Fruit fly (Drosophila melanogaster) whole organism, embryonic: Measurements from ENCODE around the gene Acp76A.

Experiments used
- CG10267 ChIP-seq: fragments of 200-800 bp; sonication (Bioruptor generic); optimal IDR thresholded peaks from 2 replicates; lab custom pipeline; 2018; ENCODE audit warnings: missing biosample characterization, mild to moderate bottlenecking, missing genetic modification characterization, moderate library complexity
- CG11560 ChIP-seq: fragments of 200-800 bp; sonication (Bioruptor generic); IDR thresholded peaks from 3 replicates; pipeline ENCODE4 v1.3.6; 2022; ENCODE audit warnings: missing biosample characterization, missing genetic modification characterization
- CG17612 ChIP-seq: fragments of 200-800 bp; sonication (Bioruptor generic); IDR thresholded peaks from 2 replicates; pipeline ENCODE4 v1.3.6; 2022; ENCODE audit warnings: missing biosample characterization, missing genetic modification characterization
- CG34376 ChIP-seq: fragments of 200-800 bp; sonication (Bioruptor generic); optimal IDR thresholded peaks from 2 replicates; lab custom pipeline; 2018; ENCODE audit warnings: missing biosample characterization, mild to moderate bottlenecking, missing genetic modification characterization
- CG9797 ChIP-seq: fragments of 200-800 bp; sonication (Bioruptor generic); optimal IDR thresholded peaks from 3 replicates; lab custom pipeline; 2018; ENCODE audit warnings: missing biosample characterization, mild to moderate bottlenecking, missing genetic modification characterization
- CkIIα-i1 ChIP-seq: fragments of 200-800 bp; sonication (Bioruptor generic); IDR thresholded peaks from 2 replicates; pipeline ENCODE4 v1.3.6; 2022; ENCODE audit warnings: missing biosample characterization, missing genetic modification characterization
- D19B ChIP-seq: fragments of 200-800 bp; sonication (Bioruptor generic); optimal IDR thresholded peaks from 2 replicates; lab custom pipeline; 2017; ENCODE audit warnings: missing biosample characterization, mild to moderate bottlenecking, missing genetic modification characterization
- H2.0 ChIP-seq: fragments of 200-800 bp; sonication (Bioruptor generic); IDR thresholded peaks from 2 replicates; pipeline ENCODE4 v1.3.6; 2022; ENCODE audit warnings: missing biosample characterization, missing genetic modification characterization
- Xrp1 ChIP-seq: fragments of 200-800 bp; sonication (Bioruptor generic); IDR thresholded peaks from 2 replicates; pipeline ENCODE4 v1.3.6; 2022; ENCODE audit warnings: missing biosample characterization, missing genetic modification characterization
- crc ChIP-seq: fragments of 200-800 bp; sonication (Bioruptor generic); optimal IDR thresholded peaks from 2 replicates; lab custom pipeline; 2016; ENCODE audit warnings: missing biosample characterization, missing genetic modification characterization
- fd96Cb ChIP-seq: fragments of 200-800 bp; sonication (Bioruptor generic); optimal IDR thresholded peaks from 2 replicates; lab custom pipeline; 2018; ENCODE audit warnings: missing biosample characterization, mild to moderate bottlenecking, missing genetic modification characterization, moderate library complexity
- h ChIP-seq: fragments of >200 bp; optimal IDR thresholded peaks from 2 replicates; lab custom pipeline; 2017

DNA sequence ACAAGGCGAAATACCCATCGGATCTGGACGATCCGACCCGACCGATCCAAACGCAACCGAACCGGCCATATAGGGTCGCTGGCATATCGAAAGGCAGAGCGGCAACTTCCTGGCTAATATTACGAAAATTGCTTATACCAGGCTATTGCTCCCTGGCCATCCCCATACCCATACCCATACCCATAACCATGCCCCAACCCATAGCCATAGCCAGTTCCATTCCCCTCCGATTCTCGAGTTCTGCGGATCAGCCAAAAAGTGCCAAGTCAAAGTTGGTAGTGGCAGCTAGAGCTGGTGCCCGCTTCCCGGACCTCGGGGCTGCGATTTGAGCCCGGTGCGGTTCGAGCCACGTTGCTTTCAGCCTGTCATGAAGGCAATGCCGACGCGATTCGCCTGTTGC lies 10.7 kb downstream of the Acp76A start:
- no peak for TF ChIP-seq fd96Cb (tag; lab: Kevin White, UChicago)
- TF ChIP-seq CG17612 (GFP tag; lab: Robert Waterston, UW) = no peak
- no peak for TF ChIP-seq CkIIα-i1 (GFP tag; lab: Robert Waterston, UW)
- TF ChIP-seq CG11560 (tag; lab: Robert Waterston, UW) = no peak
- TF ChIP-seq Xrp1 (GFP tag; lab: Robert Waterston, UW) = no peak
- TF ChIP-seq h (lab: Kevin White, UChicago) = no peak
- TF ChIP-seq H2.0 (GFP tag; lab: Robert Waterston, UW) = no peak
- no peak for TF ChIP-seq crc (GFP tag; lab: Kevin White, UChicago)
- TF ChIP-seq D19B (GFP tag; lab: Kevin White, UChicago) = no peak
- TF ChIP-seq CG34376 (GFP tag; lab: Kevin White, UChicago) = no peak
- no peak for TF ChIP-seq CG9797 (GFP tag; lab: Kevin White, UChicago)
- no peak for TF ChIP-seq CG10267
